Fruit fly (Drosophila melanogaster) Kc167 (cell line): Measurements from ENCODE around the gene Drgx.

Experiments
- Sin3A ChIP-seq: fragments of >200 bp; optimal IDR thresholded peaks from 2 replicates; lab custom pipeline; 2018; ENCODE audit warnings: missing external identifiers
- h ChIP-seq: fragments of >200 bp; optimal IDR thresholded peaks from 3 replicates; lab custom pipeline; 2018; ENCODE audit warnings: missing external identifiers
- psq ChIP-seq: fragments of >200 bp; optimal IDR thresholded peaks from 2 replicates; lab custom pipeline; 2017; ENCODE audit warnings: missing external identifiers

DNA sequence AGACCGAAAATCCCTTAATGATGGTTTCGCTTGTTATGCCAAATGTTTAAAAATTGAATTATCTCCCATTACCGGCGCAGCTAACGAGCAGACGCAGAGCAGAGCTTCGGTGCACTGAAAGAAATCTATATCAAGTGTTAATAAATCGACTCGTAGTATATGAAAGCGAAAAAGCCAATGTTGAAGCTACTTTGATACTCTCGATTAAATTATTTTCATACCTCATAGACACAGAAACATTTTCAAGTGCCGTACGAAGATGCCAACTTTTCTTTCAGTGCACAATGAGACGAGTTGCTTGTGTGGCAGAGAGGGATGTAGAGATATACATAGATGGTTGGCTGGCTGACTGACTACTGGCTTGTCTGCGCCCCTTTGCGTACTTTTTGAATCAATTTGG, 13.2 kb downstream of the Drgx start:
- TF ChIP-seq psq, result no peak
- TF ChIP-seq Sin3A (lab: Kevin White, UChicago), result no peak
- TF ChIP-seq h (lab: Kevin White, UChicago), result no peak
